Worm (Caenorhabditis elegans) whole organism, mixed stage, embryonic: ENCODE results near the gene unc-79.

ENCODE experiments used
- ceh-83 ChIP-seq: fragments of 200-800 bp; sonication (Bioruptor generic); optimal IDR thresholded peaks from 2 replicates; lab custom pipeline; 2018; ENCODE audit warnings: mild to moderate bottlenecking, missing genetic modification characterization, missing compliant biosample characterization
- elt-3 ChIP-seq: fragments of 150-350 bp; optimal IDR thresholded peaks from 2 replicates; lab custom pipeline; 2014; ENCODE audit warnings: missing biosample characterization, missing genetic modification characterization
- mab-5 ChIP-seq: fragments of 150-350 bp; optimal IDR thresholded peaks from 2 replicates; lab custom pipeline; 2014; ENCODE audit warnings: missing biosample characterization, missing genetic modification characterization
- nhr-12 ChIP-seq: fragments of 150-350 bp; optimal IDR thresholded peaks from 2 replicates; lab custom pipeline; 2014; ENCODE audit warnings: missing biosample characterization, missing genetic modification characterization
- nhr-237 ChIP-seq: fragments of 150-350 bp; optimal IDR thresholded peaks from 2 replicates; lab custom pipeline; 2014; ENCODE audit warnings: missing biosample characterization, missing genetic modification characterization
- snpc-4 ChIP-seq: fragments of 150-350 bp; optimal IDR thresholded peaks from 2 replicates; lab custom pipeline; 2014; ENCODE audit warnings: missing biosample characterization, missing genetic modification characterization

DNA sequence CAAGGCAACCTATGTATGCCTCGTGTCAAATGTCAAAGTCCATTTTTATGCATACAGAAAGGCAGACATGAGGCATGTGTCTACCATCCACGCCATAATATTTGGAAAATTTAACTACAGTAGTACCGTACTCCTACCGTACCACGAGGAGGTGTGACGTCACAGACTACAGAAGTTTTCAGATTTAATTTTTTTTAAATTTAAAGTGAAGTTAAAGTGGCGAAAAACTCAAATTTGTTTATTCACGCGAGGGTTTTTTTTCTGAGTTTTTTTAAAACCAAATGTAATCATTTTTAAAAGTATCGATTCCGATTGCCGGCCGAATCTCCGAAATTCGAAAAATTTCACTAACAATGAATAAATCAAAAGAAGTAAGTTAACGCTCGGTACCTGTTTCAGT is 24.3 kb downstream of the unc-79 start, which contains the start of gene C03C10.2:
- TF ChIP-seq snpc-4 (tag; lab: Kevin White, UChicago) (no peak), nhr-237 (no peak), elt-3 (tag; lab: Kevin White, UChicago) (no peak), nhr-12 (tag; lab: Kevin White, UChicago) (no peak), mab-5 (tag; lab: Kevin White, UChicago) (no peak), ceh-83 (GFP tag; lab: Kevin White, UChicago) (no peak)
